Worm (Caenorhabditis elegans): ENCODE measurements around the gene pitr-1.

DNA sequence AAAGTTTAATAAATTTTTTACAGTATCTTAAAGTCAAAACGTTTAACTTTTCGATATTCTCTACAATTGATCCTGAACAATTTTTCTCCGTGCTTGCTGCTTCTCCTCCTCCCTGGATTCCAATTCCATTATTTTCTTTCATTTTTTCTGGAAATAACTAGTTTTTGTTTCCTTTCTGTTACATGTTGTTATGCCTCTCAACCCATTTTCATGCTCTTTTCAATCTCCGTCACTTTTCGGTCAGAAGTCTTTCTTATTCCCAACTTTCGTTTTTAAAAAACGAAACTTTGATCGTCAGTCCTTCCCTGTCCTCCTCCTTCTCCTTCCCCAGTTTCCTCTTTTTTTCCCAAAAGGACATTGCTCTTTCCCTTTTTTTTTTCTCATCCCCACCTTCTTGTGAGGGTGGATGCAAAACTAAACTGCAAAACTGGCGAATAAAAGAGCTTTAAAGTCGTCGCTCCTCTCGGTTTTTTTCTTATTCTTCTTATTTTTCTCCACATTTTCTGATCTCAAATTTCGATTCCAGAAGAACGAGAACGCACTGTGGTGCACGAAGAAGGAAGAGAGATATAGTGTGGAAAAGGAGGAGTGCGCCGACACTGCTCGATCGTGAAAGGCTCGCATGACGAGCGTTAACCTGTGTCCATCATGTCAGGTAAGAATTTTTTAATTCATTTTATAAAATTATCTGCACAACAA, 11.2 kb downstream of the pitr-1 start, which contains the start of the genes C48A7.16 and egl-19:
- no peak for TF ChIP-seq unc-62 (GFP tag; optimal IDR thresholded peaks at IDR 0.05)
- no peak for TF ChIP-seq mxl-1 (tag; optimal IDR thresholded peaks at IDR 0.05)
- no peak for TF ChIP-seq lin-26 (GFP tag; IDR thresholded peaks at IDR 0.05)
- TF ChIP-seq tbx-9 (tag; optimal IDR thresholded peaks at IDR 0.05; ENCODE audit: borderline replicate concordance) = no peak
- no peak for TF ChIP-seq hlh-12 (tag; optimal IDR thresholded peaks at IDR 0.05)
- TF ChIP-seq snpc-4 (GFP tag; optimal IDR thresholded peaks at IDR 0.05) = no peak
- no peak for TF ChIP-seq snpc-4 (tag; optimal IDR thresholded peaks at IDR 0.05)
- no peak for TF ChIP-seq nfya-1 (tag; optimal IDR thresholded peaks at IDR 0.05; ENCODE audit: borderline replicate concordance, insufficient read depth)
- TF ChIP-seq attf-3 (GFP tag; conservative IDR thresholded peaks at IDR 0.05) = no peak
- no peak for TF ChIP-seq ets-4 (GFP tag; optimal IDR thresholded peaks at IDR 0.05)

All from whole organism, young adult.